Worm (Caenorhabditis elegans) whole organism, midembryonic: ENCODE measurements around the gene gcy-6.

Experiments used
- T22C8.4 ChIP-seq: fragments of 200-800 bp; sonication (Bioruptor generic); IDR thresholded peaks from 2 replicates; pipeline ENCODE4 v1.3.6; 2022; ENCODE audit warnings: missing genetic modification characterization, missing compliant biosample characterization
- cog-1 ChIP-seq: sonication (generic microtip); optimal IDR thresholded peaks from 2 replicates; lab custom pipeline; 2016; ENCODE audit warnings: missing genetic modification characterization, missing compliant biosample characterization
- flt-1 ChIP-seq: fragments of 200-800 bp; sonication (Bioruptor generic); IDR thresholded peaks from 2 replicates; pipeline ENCODE4 v1.3.6; 2022; ENCODE audit warnings: missing genetic modification characterization, missing compliant biosample characterization
- klf-2 ChIP-seq: fragments of 200-800 bp; sonication (Bioruptor generic); conservative IDR thresholded peaks from 2 replicates; pipeline ENCODE4 v1.3.6; 2022; ENCODE audit warnings: missing genetic modification reagents, missing genetic modification characterization, missing compliant biosample characterization
- med-1 ChIP-seq: sonication (generic microtip); optimal IDR thresholded peaks from 2 replicates; lab custom pipeline; 2017; ENCODE audit warnings: missing genetic modification characterization, mild to moderate bottlenecking, missing compliant biosample characterization, antibody characterized with exemption, missing genetic modification reagents; ENCODE audit not compliant: insufficient read depth
- ref-1 ChIP-seq: fragments of 200-800 bp; sonication (Bioruptor generic); conservative IDR thresholded peaks from 2 replicates; pipeline ENCODE4 v1.3.6; 2022; ENCODE audit warnings: missing genetic modification reagents, missing genetic modification characterization, missing compliant biosample characterization
- tab-1 ChIP-seq: fragments of 200-800 bp; sonication (Bioruptor generic); IDR thresholded peaks from 2 replicates; pipeline ENCODE4 v1.3.6; 2022; ENCODE audit warnings: missing genetic modification characterization, missing compliant biosample characterization
- ztf-23 ChIP-seq: fragments of 200-800 bp; sonication (Bioruptor generic); IDR thresholded peaks from 2 replicates; pipeline ENCODE4 v1.3.6; 2022; ENCODE audit warnings: missing genetic modification reagents, missing genetic modification characterization, missing compliant biosample characterization
- ztf-29 ChIP-seq: fragments of 200-800 bp; sonication (Bioruptor generic); IDR thresholded peaks from 2 replicates; pipeline ENCODE4 v1.3.6; 2022; ENCODE audit warnings: missing genetic modification reagents, missing genetic modification characterization, missing compliant biosample characterization

Gene gcy-6

ce11 chrV:10280112-10280511 lies 33.7 kb downstream of the gcy-6 start:
- TF ChIP-seq T22C8.4 (GFP tag; lab: Robert Waterston, UW) (no peak), ztf-23 (no peak), klf-2 (GFP tag; lab: Robert Waterston, UW) (no peak), med-1 (GFP tag; lab: Kevin White, UChicago) (no peak), ztf-29 (GFP tag; lab: Robert Waterston, UW) (no peak), cog-1 (no peak), tab-1 (no peak), flt-1 (no peak), ref-1 (GFP tag; lab: Robert Waterston, UW) (no peak)

ce11 chrV:10277579-10277978 lies 36.3 kb downstream of the gcy-6 start, which contains the start of gene lys-1:
lys-1 (plus strand) TSS chrV:10277904.
- no peak for TF ChIP-seq ztf-23
- no peak for TF ChIP-seq T22C8.4 (GFP tag; lab: Robert Waterston, UW)
- no peak for TF ChIP-seq ztf-29 (GFP tag; lab: Robert Waterston, UW)
- no peak for TF ChIP-seq ref-1 (GFP tag; lab: Robert Waterston, UW)
- TF ChIP-seq klf-2 (GFP tag; lab: Robert Waterston, UW), result no peak
- TF ChIP-seq med-1 (GFP tag; lab: Kevin White, UChicago), result no peak
- no peak for TF ChIP-seq tab-1
- no peak for TF ChIP-seq flt-1
- TF ChIP-seq cog-1, result no peak

ce11 chrV:10276038-10276437 lies 37.8 kb downstream of the gcy-6 start:
- TF ChIP-seq flt-1, result no peak
- no peak for TF ChIP-seq ref-1 (GFP tag; lab: Robert Waterston, UW)
- TF ChIP-seq ztf-29 (GFP tag; lab: Robert Waterston, UW), result no peak
- no peak for TF ChIP-seq ztf-23
- no peak for TF ChIP-seq tab-1
- TF ChIP-seq klf-2 (GFP tag; lab: Robert Waterston, UW), result no peak
- TF ChIP-seq cog-1, result no peak

- TF ChIP-seq T22C8.4 (GFP tag; lab: Robert Waterston, UW) (no peak), tab-1 (no peak), ref-1 (GFP tag; lab: Robert Waterston, UW) (no peak), klf-2 (GFP tag; lab: Robert Waterston, UW) (no peak), med-1 (GFP tag; lab: Kevin White, UChicago) (no peak), cog-1 (no peak), ztf-29 (GFP tag; lab: Robert Waterston, UW) (no peak), ztf-23 (no peak), flt-1 (no peak)
Measured at ce11 chrV:10275619-10276018, 38.2 kb downstream of the gcy-6 start, which contains the start of gene Y22F5A.11. Y22F5A.11 (minus strand) TSS chrV:10275646.

ce11 chrV:10273837-10274236 lies 40.0 kb downstream of the gcy-6 start:
- 0 out of 2 replicates have a peak, but pooled peaks have one; percentile 45 for TF ChIP-seq T22C8.4 (GFP tag; lab: Robert Waterston, UW)
- TF ChIP-seq tab-1, result no peak

- TF ChIP-seq tab-1 (no peak), ref-1 (GFP tag; lab: Robert Waterston, UW) (no peak), med-1 (GFP tag; lab: Kevin White, UChicago) (no peak), ztf-23 (no peak)
Measured at ce11 chrV:10270214-10270613, 43.6 kb downstream of the gcy-6 start, which contains the start of gene ric-4. ric-4 (minus strand) TSS chrV:10270314.

- no peak for TF ChIP-seq med-1 (GFP tag; lab: Kevin White, UChicago)
- no peak for TF ChIP-seq flt-1
- TF ChIP-seq klf-2 (GFP tag; lab: Robert Waterston, UW), result no peak
- no peak for TF ChIP-seq cog-1
- TF ChIP-seq ztf-29 (GFP tag; lab: Robert Waterston, UW), result no peak
- TF ChIP-seq ztf-23, result no peak
- no peak for TF ChIP-seq ref-1 (GFP tag; lab: Robert Waterston, UW)
- no peak for TF ChIP-seq tab-1
- TF ChIP-seq T22C8.4 (GFP tag; lab: Robert Waterston, UW), result no peak
Measured at ce11 chrV:10266050-10266449, 47.8 kb downstream of the gcy-6 start.

- TF ChIP-seq tab-1, result no peak
- TF ChIP-seq ref-1 (GFP tag; lab: Robert Waterston, UW), result no peak
- no peak for TF ChIP-seq med-1 (GFP tag; lab: Kevin White, UChicago)
- TF ChIP-seq ztf-29 (GFP tag; lab: Robert Waterston, UW), result no peak
- TF ChIP-seq T22C8.4 (GFP tag; lab: Robert Waterston, UW), result no peak
- no peak for TF ChIP-seq cog-1
- no peak for TF ChIP-seq klf-2 (GFP tag; lab: Robert Waterston, UW)
- TF ChIP-seq flt-1, result no peak
- TF ChIP-seq ztf-23, result no peak
Measured at ce11 chrV:10265019-10265418, 48.8 kb downstream of the gcy-6 start.

- TF ChIP-seq med-1 (GFP tag; lab: Kevin White, UChicago), result no peak
- no peak for TF ChIP-seq flt-1
- TF ChIP-seq cog-1, result no peak
- TF ChIP-seq ztf-29 (GFP tag; lab: Robert Waterston, UW), result no peak
- no peak for TF ChIP-seq T22C8.4 (GFP tag; lab: Robert Waterston, UW)
- TF ChIP-seq klf-2 (GFP tag; lab: Robert Waterston, UW), result no peak
- TF ChIP-seq tab-1, result no peak
- no peak for TF ChIP-seq ref-1 (GFP tag; lab: Robert Waterston, UW)
- TF ChIP-seq ztf-23, result no peak
Measured at ce11 chrV:10260460-10260859, 53.4 kb downstream of the gcy-6 start, which contains the start of gene sri-18. sri-18 (minus strand) TSS chrV:10260560.
